Worm (Caenorhabditis elegans) whole organism, L3 larva: ENCODE measurements around the gene igdb-2.

Source experiments
- aly-2 ChIP-seq: fragments of 150-350 bp; optimal IDR thresholded peaks from 2 replicates; lab custom pipeline; 2014; ENCODE audit warnings: missing biosample characterization, missing genetic modification characterization
- ceh-16 ChIP-seq: sonication (generic microtip); optimal IDR thresholded peaks from 2 replicates; lab custom pipeline; 2017; ENCODE audit warnings: missing biosample characterization, missing genetic modification characterization
- ceh-28 ChIP-seq: fragments of 150-350 bp; optimal IDR thresholded peaks from 2 replicates; lab custom pipeline; 2014; ENCODE audit warnings: missing biosample characterization, missing genetic modification reagents, missing genetic modification characterization
- elt-3 ChIP-seq, 3 experiments: fragments of 150-350 bp in 1 of 3; sonication (generic microtip) in 2 of 3; optimal IDR thresholded peaks; 2 replicates in 2 of 3; 4 replicates in 1 of 3; lab custom pipeline; 2014 to 2017; ENCODE audit warnings: missing biosample characterization in 3 of 3, missing genetic modification characterization in 3 of 3
- fos-1 ChIP-seq: fragments of 150-350 bp; optimal IDR thresholded peaks from 2 replicates; lab custom pipeline; 2014; ENCODE audit warnings: missing biosample characterization, missing genetic modification characterization
- lin-15B ChIP-seq: fragments of 150-350 bp; optimal IDR thresholded peaks from 2 replicates; lab custom pipeline; 2014; ENCODE audit warnings: missing biosample characterization, missing genetic modification characterization
- lsy-12 ChIP-seq: sonication (generic microtip); optimal IDR thresholded peaks from 2 replicates; lab custom pipeline; 2016; ENCODE audit warnings: mild to moderate bottlenecking, missing genetic modification characterization, missing compliant biosample characterization
- nhr-23 ChIP-seq: fragments of 150-350 bp; optimal IDR thresholded peaks from 2 replicates; lab custom pipeline; 2014; ENCODE audit warnings: missing biosample characterization, missing genetic modification reagents, missing genetic modification characterization
- nhr-237 ChIP-seq: fragments of 150-350 bp; optimal IDR thresholded peaks from 2 replicates; lab custom pipeline; 2014; ENCODE audit warnings: missing biosample characterization, missing genetic modification characterization
- pha-4 ChIP-seq: fragments of 150-350 bp; optimal IDR thresholded peaks from 2 replicates; lab custom pipeline; 2014; ENCODE audit warnings: missing biosample characterization, missing genetic modification reagents, missing genetic modification characterization
- snpc-4 ChIP-seq: fragments of 150-350 bp; optimal IDR thresholded peaks from 2 replicates; lab custom pipeline; 2014; ENCODE audit warnings: missing biosample characterization, missing genetic modification characterization
- tbx-2 ChIP-seq: sonication (generic microtip); optimal IDR thresholded peaks from 2 replicates; lab custom pipeline; 2016; ENCODE audit warnings: mild to moderate bottlenecking, missing genetic modification characterization, missing compliant biosample characterization
- unc-62 ChIP-seq: fragments of 150-350 bp; sonication (generic microtip); optimal IDR thresholded peaks from 4 replicates; lab custom pipeline; 2014; ENCODE audit warnings: missing biosample characterization, missing genetic modification reagents, missing genetic modification characterization
- ztf-4 ChIP-seq: fragments of 150-350 bp; optimal IDR thresholded peaks from 2 replicates; lab custom pipeline; 2014; ENCODE audit warnings: missing biosample characterization, missing genetic modification characterization

DNA sequence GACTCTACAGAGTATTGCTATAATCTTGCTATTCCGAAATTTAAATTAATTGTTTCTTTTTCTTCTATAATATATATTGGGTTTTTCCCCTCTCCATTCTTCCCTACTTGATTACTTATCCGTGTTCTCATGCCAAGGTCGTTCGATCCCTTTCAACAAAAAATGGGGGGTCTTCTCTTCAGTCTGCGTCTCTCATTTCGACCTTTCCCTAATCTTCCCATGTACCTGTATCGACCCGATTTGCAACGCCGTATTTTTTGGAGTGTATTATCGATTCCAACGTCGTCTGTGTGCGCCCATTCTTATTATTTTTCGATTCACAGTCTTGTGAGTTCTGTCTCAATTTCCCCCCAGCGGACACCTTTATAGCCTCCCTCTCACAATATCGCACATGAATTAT is 698 bp upstream of the igdb-2 start:
- no peak for TF ChIP-seq lsy-12
- no peak for TF ChIP-seq snpc-4 (tag; lab: Kevin White, UChicago)
- no peak for TF ChIP-seq pha-4 (tag; lab: Kevin White, UChicago)
- TF ChIP-seq lin-15B (tag; lab: Kevin White, UChicago) = no peak
- no peak for TF ChIP-seq unc-62
- no peak for TF ChIP-seq ztf-4 (tag; lab: Kevin White, UChicago)
- TF ChIP-seq ceh-28 (tag; lab: Kevin White, UChicago) = peak; percentile 57
- TF ChIP-seq ceh-16 = no peak
- TF ChIP-seq nhr-23 (tag; lab: Kevin White, UChicago) = peak; percentile 24
- no peak for TF ChIP-seq fos-1
- TF ChIP-seq aly-2 (tag; lab: Kevin White, UChicago) = no peak
- TF ChIP-seq elt-3 (tag; optimal IDR thresholded peaks at IDR 0.05; lab: Kevin White, UChicago) = no peak
- TF ChIP-seq nhr-237 = no peak
- TF ChIP-seq tbx-2 (tag; lab: Kevin White, UChicago) = no peak
